Fruit fly (Drosophila melanogaster) whole organism, embryonic: ENCODE measurements around the gene CG31871.

ENCODE experiments used
- Aef1 ChIP-seq: fragments of 200-800 bp; sonication (Bioruptor generic); IDR thresholded peaks from 3 replicates; pipeline ENCODE4 v1.3.6; 2022; ENCODE audit warnings: missing biosample characterization, missing genetic modification characterization
- Atf-2 ChIP-seq: fragments of 200-800 bp; sonication (Bioruptor generic); optimal IDR thresholded peaks from 2 replicates; lab custom pipeline; 2016; ENCODE audit warnings: missing biosample characterization, missing genetic modification characterization
- Blimp-1 ChIP-seq: fragments of 200-800 bp; sonication (Bioruptor generic); optimal IDR thresholded peaks from 3 replicates; lab custom pipeline; 2018; ENCODE audit warnings: missing biosample characterization, missing genetic modification characterization, mild to moderate bottlenecking, moderate library complexity, missing genetic modification reagents
- CG10147 ChIP-seq: fragments of 200-800 bp; sonication (Bioruptor generic); optimal IDR thresholded peaks from 2 replicates; lab custom pipeline; 2019; ENCODE audit warnings: missing biosample characterization, mild to moderate bottlenecking, missing genetic modification characterization, moderate library complexity
- CG10209 ChIP-seq: fragments of 200-800 bp; sonication (Bioruptor generic); optimal IDR thresholded peaks from 3 replicates; lab custom pipeline; 2017; ENCODE audit warnings: missing biosample characterization, mild to moderate bottlenecking, missing genetic modification characterization, missing genetic modification reagents
- CG10543 ChIP-seq: fragments of 200-800 bp; sonication (Bioruptor generic); optimal IDR thresholded peaks from 3 replicates; lab custom pipeline; 2017; ENCODE audit warnings: missing biosample characterization, mild to moderate bottlenecking, missing genetic modification characterization, moderate library complexity
- CG11093 ChIP-seq: fragments of 200-800 bp; sonication (Bioruptor generic); IDR thresholded peaks from 3 replicates; pipeline ENCODE4 v1.3.6; 2022; ENCODE audit warnings: missing biosample characterization, missing genetic modification characterization
- CG11695 ChIP-seq: fragments of 200-800 bp; sonication (Bioruptor generic); IDR thresholded peaks from 3 replicates; pipeline ENCODE4 v1.3.6; 2022; ENCODE audit warnings: missing biosample characterization, missing genetic modification characterization
- CG11696 ChIP-seq: fragments of 200-800 bp; sonication (Bioruptor generic); IDR thresholded peaks from 2 replicates; pipeline ENCODE4 v1.3.6; 2022; ENCODE audit warnings: missing biosample characterization, missing genetic modification characterization
- CG12219 ChIP-seq: fragments of 200-800 bp; sonication (Bioruptor generic); optimal IDR thresholded peaks from 3 replicates; lab custom pipeline; 2018; ENCODE audit warnings: missing biosample characterization, mild to moderate bottlenecking, missing genetic modification characterization
- CG14441 ChIP-seq: fragments of 200-800 bp; sonication (Bioruptor generic); IDR thresholded peaks from 2 replicates; pipeline ENCODE4 v1.3.6; 2022; ENCODE audit warnings: missing biosample characterization, missing genetic modification characterization
- CG14965 ChIP-seq: fragments of 200-800 bp; sonication (Bioruptor generic); optimal IDR thresholded peaks from 2 replicates; lab custom pipeline; 2016; ENCODE audit warnings: missing biosample characterization, missing genetic modification characterization, borderline replicate concordance
- CG1529 ChIP-seq: fragments of 200-800 bp; sonication (Bioruptor generic); optimal IDR thresholded peaks from 3 replicates; lab custom pipeline; 2018; ENCODE audit warnings: missing biosample characterization, missing genetic modification characterization
- CG1792 ChIP-seq: fragments of 200-800 bp; sonication (Bioruptor generic); optimal IDR thresholded peaks from 2 replicates; lab custom pipeline; 2016; ENCODE audit warnings: missing biosample characterization, missing genetic modification characterization
- CG2120 ChIP-seq: fragments of 200-800 bp; sonication (Bioruptor generic); optimal IDR thresholded peaks from 3 replicates; lab custom pipeline; 2016; ENCODE audit warnings: missing biosample characterization, missing genetic modification characterization
- CG2678 ChIP-seq: fragments of 200-800 bp; sonication (Bioruptor generic); optimal IDR thresholded peaks from 3 replicates; lab custom pipeline; 2019; ENCODE audit warnings: missing biosample characterization, mild to moderate bottlenecking, missing genetic modification characterization, moderate library complexity
- CG2712 ChIP-seq: fragments of 200-800 bp; optimal IDR thresholded peaks from 3 replicates; lab custom pipeline; 2019; ENCODE audit warnings: missing biosample characterization, mild to moderate bottlenecking, missing genetic modification characterization, moderate library complexity
- CG30403 ChIP-seq: fragments of 200-800 bp; sonication (Bioruptor generic); optimal IDR thresholded peaks from 3 replicates; lab custom pipeline; 2016; ENCODE audit warnings: missing biosample characterization, missing genetic modification characterization
- CG3838 ChIP-seq: fragments of 200-800 bp; sonication (Bioruptor generic); optimal IDR thresholded peaks from 3 replicates; lab custom pipeline; 2016; ENCODE audit warnings: missing biosample characterization, missing genetic modification characterization
- CG4424 ChIP-seq: fragments of 200-800 bp; sonication (Bioruptor generic); optimal IDR thresholded peaks from 3 replicates; lab custom pipeline; 2016; ENCODE audit warnings: missing biosample characterization, missing genetic modification characterization
- CG5180 ChIP-seq: fragments of 200-800 bp; sonication (Bioruptor generic); optimal IDR thresholded peaks from 3 replicates; lab custom pipeline; 2017; ENCODE audit warnings: missing biosample characterization, missing genetic modification characterization, mild to moderate bottlenecking, moderate library complexity, missing genetic modification reagents
- CG7963 ChIP-seq: fragments of 200-800 bp; sonication (Bioruptor generic); IDR thresholded peaks from 3 replicates; pipeline ENCODE4 v1.3.6; 2022; ENCODE audit warnings: missing biosample characterization, missing genetic modification characterization; ENCODE audit not compliant: partially characterized antibody
- CG9932 ChIP-seq: fragments of 200-800 bp; sonication (Bioruptor generic); IDR thresholded peaks from 2 replicates; pipeline ENCODE4 v1.3.6; 2022; ENCODE audit warnings: missing biosample characterization, missing genetic modification characterization
- Eip74EF ChIP-seq, 2 experiments: fragments of 200-800 bp in 1 of 2; fragments of >200 bp in 1 of 2; sonication (Bioruptor generic) in 1 of 2; optimal IDR thresholded peaks; 2 replicates each; lab custom pipeline; 2017 to 2019; ENCODE audit warnings: missing biosample characterization in 2 of 2, missing genetic modification characterization in 2 of 2, mild to moderate bottlenecking in 1 of 2, moderate library complexity in 1 of 2
- Fer3 ChIP-seq: fragments of 200-800 bp; sonication (Bioruptor generic); optimal IDR thresholded peaks from 2 replicates; lab custom pipeline; 2018; ENCODE audit warnings: missing biosample characterization, mild to moderate bottlenecking, missing genetic modification characterization, moderate library complexity
- Hmr ChIP-seq: fragments of 200-800 bp; sonication (Bioruptor generic); optimal IDR thresholded peaks from 3 replicates; lab custom pipeline; 2017; ENCODE audit warnings: mild to moderate bottlenecking, missing biosample characterization, missing genetic modification reagents, missing genetic modification characterization
- Hr3 ChIP-seq: fragments of 200-800 bp; sonication (Bioruptor generic); optimal IDR thresholded peaks from 3 replicates; lab custom pipeline; 2016; ENCODE audit warnings: missing biosample characterization, missing genetic modification characterization
- Hr78 ChIP-seq, 2 experiments: fragments of 200-800 bp in 1 of 2; fragments of >200 bp in 1 of 2; sonication (Bioruptor generic) in 1 of 2; optimal IDR thresholded peaks; 2 replicates each; lab custom pipeline; 2017 to 2019; ENCODE audit warnings: missing biosample characterization in 2 of 2, missing genetic modification characterization in 2 of 2, mild to moderate bottlenecking in 1 of 2, moderate library complexity in 1 of 2
- Mes4 ChIP-seq: fragments of 200-800 bp; sonication (Bioruptor generic); optimal IDR thresholded peaks from 2 replicates; lab custom pipeline; 2016; ENCODE audit warnings: missing biosample characterization, missing genetic modification characterization
- Nf-YA ChIP-seq: fragments of 200-800 bp; sonication (Bioruptor generic); IDR thresholded peaks from 2 replicates; pipeline ENCODE4 v1.3.6; 2022; ENCODE audit warnings: missing biosample characterization, missing genetic modification characterization
- Oaz ChIP-seq: fragments of 200-800 bp; sonication (Bioruptor generic); IDR thresholded peaks from 2 replicates; pipeline ENCODE4 v1.3.6; 2022; ENCODE audit warnings: missing biosample characterization, missing genetic modification characterization
- Six4 ChIP-seq: fragments of 200-800 bp; sonication (Bioruptor generic); optimal IDR thresholded peaks from 2 replicates; lab custom pipeline; 2016; ENCODE audit warnings: missing biosample characterization, missing genetic modification characterization
- crp ChIP-seq, 2 experiments: fragments of 200-800 bp; sonication (Bioruptor generic); optimal IDR thresholded peaks; 2 replicates in 1 of 2; 3 replicates in 1 of 2; lab custom pipeline; 2017; ENCODE audit warnings: missing biosample characterization in 2 of 2, missing genetic modification characterization in 2 of 2, mild to moderate bottlenecking in 1 of 2, moderate library complexity in 1 of 2
- dimm ChIP-seq: fragments of 200-800 bp; sonication (Bioruptor generic); IDR thresholded peaks from 2 replicates; pipeline ENCODE4 v1.3.6; 2022; ENCODE audit warnings: missing biosample characterization, missing genetic modification characterization
- exex ChIP-seq: fragments of 200-800 bp; sonication (Bioruptor generic); optimal IDR thresholded peaks from 4 replicates; lab custom pipeline; 2018; ENCODE audit warnings: missing biosample characterization, mild to moderate bottlenecking, missing genetic modification characterization, moderate library complexity
- fd96Cb ChIP-seq: fragments of 200-800 bp; sonication (Bioruptor generic); optimal IDR thresholded peaks from 2 replicates; lab custom pipeline; 2018; ENCODE audit warnings: missing biosample characterization, mild to moderate bottlenecking, missing genetic modification characterization, moderate library complexity
- hth ChIP-seq: fragments of >200 bp; optimal IDR thresholded peaks from 2 replicates; lab custom pipeline; 2017; ENCODE audit warnings: inconsistent platforms
- ind ChIP-seq: fragments of 200-800 bp; sonication (Bioruptor generic); optimal IDR thresholded peaks from 3 replicates; lab custom pipeline; 2016; ENCODE audit warnings: missing biosample characterization, missing genetic modification characterization
- nerfin-1 ChIP-seq: fragments of 200-800 bp; sonication (Bioruptor generic); optimal IDR thresholded peaks from 3 replicates; lab custom pipeline; 2019; ENCODE audit warnings: missing biosample characterization, mild to moderate bottlenecking, missing genetic modification characterization, moderate library complexity
- pros ChIP-seq: fragments of 200-800 bp; sonication (Bioruptor generic); optimal IDR thresholded peaks from 3 replicates; lab custom pipeline; 2019; ENCODE audit warnings: missing biosample characterization, mild to moderate bottlenecking, missing genetic modification characterization, moderate library complexity
- ranshi ChIP-seq: fragments of 200-800 bp; sonication (Bioruptor generic); IDR thresholded peaks from 2 replicates; pipeline ENCODE4 v1.3.6; 2022; ENCODE audit warnings: missing biosample characterization, missing genetic modification characterization
- sc ChIP-seq, 3 experiments: fragments of >200 bp in 2 of 3; fragments of 200-800 bp in 1 of 3; sonication (Bioruptor generic) in 1 of 3; optimal IDR thresholded peaks; 2 replicates in 2 of 3; 3 replicates in 1 of 3; lab custom pipeline; 2017; ENCODE audit warnings: mild to moderate bottlenecking in 1 of 3, missing biosample characterization in 1 of 3, missing genetic modification characterization in 1 of 3, missing genetic modification reagents in 1 of 3
- sd ChIP-seq: fragments of 200-800 bp; sonication (Bioruptor generic); optimal IDR thresholded peaks from 3 replicates; lab custom pipeline; 2018; ENCODE audit warnings: missing biosample characterization, mild to moderate bottlenecking, missing genetic modification characterization, moderate library complexity
- sisA ChIP-seq: fragments of 200-800 bp; sonication (Bioruptor generic); IDR thresholded peaks from 2 replicates; pipeline ENCODE4 v1.3.6; 2022; ENCODE audit warnings: missing biosample characterization, missing genetic modification characterization
- ssp ChIP-seq: fragments of 200-800 bp; sonication (Bioruptor generic); IDR thresholded peaks from 2 replicates; pipeline ENCODE4 v1.3.6; 2022; ENCODE audit warnings: missing biosample characterization, missing genetic modification characterization
- vvl ChIP-seq: fragments of 200-800 bp; sonication (Bioruptor generic); IDR thresholded peaks from 2 replicates; pipeline ENCODE4 v1.3.6; 2022; ENCODE audit warnings: missing biosample characterization, missing genetic modification characterization
- wor ChIP-seq: fragments of 200-800 bp; sonication (Bioruptor generic); IDR thresholded peaks from 2 replicates; pipeline ENCODE4 v1.3.6; 2022; ENCODE audit warnings: missing biosample characterization, missing genetic modification characterization
- zfh1 ChIP-seq: fragments of 200-800 bp; sonication (Bioruptor generic); IDR thresholded peaks from 3 replicates; pipeline ENCODE4 v1.3.6; 2022; ENCODE audit warnings: missing biosample characterization, missing genetic modification characterization

The CG31871 gene

dm6 chr2L:10661490-10662240 lies at the start of gene CG31871:
CG31871 (plus strand) TSS chr2L:10662081.
- TF ChIP-seq CG11093 (GFP tag; lab: Robert Waterston, UW) (0 out of 3 replicates have a peak, but pooled peaks have one; percentile 52), CG11695 (GFP tag; lab: Robert Waterston, UW) (peak; percentile 80; the same call in 2 of the 3 replicates), hth (lab: Kevin White, UChicago) (no peak), fd96Cb (peak; percentile 76), ssp (peak; percentile 61), crp (GFP tag; optimal IDR thresholded peaks at IDR 0.05; lab: Kevin White, UChicago) (peak in 1 of 2 experiments; percentile 61), sisA (GFP tag; lab: Robert Waterston, UW) (peak; percentile 55), vvl (GFP tag; lab: Robert Waterston, UW) (peak; percentile 79), CG1529 (GFP tag; lab: Kevin White, UChicago) (peak; percentile 35), Hr78 (GFP tag; optimal IDR thresholded peaks at IDR 0.05; lab: Kevin White, UChicago) (peak in 1 of 2 experiments; percentile 48), CG5180 (GFP tag; lab: Kevin White, UChicago) (peak; percentile 98), CG12219 (GFP tag; lab: Kevin White, UChicago) (peak; percentile 40), Aef1 (peak; percentile 44; the same call in 1 of the 3 replicates), CG10209 (GFP tag; lab: Kevin White, UChicago) (peak; percentile 61), Hr3 (GFP tag; lab: Kevin White, UChicago) (peak; percentile 56), wor (GFP tag; lab: Robert Waterston, UW) (peak; percentile 68), nerfin-1 (tag; lab: Kevin White, UChicago) (no peak), CG3838 (GFP tag; lab: Kevin White, UChicago) (no peak), CG10147 (peak; percentile 68), dimm (GFP tag; lab: Robert Waterston, UW) (no peak), ind (GFP tag; lab: Kevin White, UChicago) (peak; percentile 48), CG2678 (tag; lab: Kevin White, UChicago) (peak; percentile 88), CG10543 (peak; percentile 32), Fer3 (tag; lab: Kevin White, UChicago) (peak; percentile 57), Oaz (peak; percentile 40; the same call in 1 of the 2 replicates), CG14965 (no peak), CG11696 (no peak), sd (tag; lab: Kevin White, UChicago) (peak; percentile 91), Atf-2 (GFP tag; lab: Kevin White, UChicago) (no peak), CG1792 (no peak), Blimp-1 (GFP tag; lab: Kevin White, UChicago) (peak; percentile 89), pros (GFP tag; lab: Kevin White, UChicago) (peak; percentile 11), CG30403 (GFP tag; lab: Kevin White, UChicago) (peak; percentile 79), Six4 (GFP tag; lab: Kevin White, UChicago) (peak; percentile 64), CG14441 (GFP tag; lab: Robert Waterston, UW) (peak; percentile 71), Eip74EF (GFP tag; optimal IDR thresholded peaks at IDR 0.05; lab: Kevin White, UChicago) (peak in 1 of 2 experiments; percentile 72), Nf-YA (GFP tag; lab: Robert Waterston, UW) (peak; percentile 23; the same call in 1 of the 2 replicates), sc (optimal IDR thresholded peaks at IDR 0.05; lab: Kevin White, UChicago) (no peak), sc (GFP tag; optimal IDR thresholded peaks at IDR 0.05; lab: Kevin White, UChicago) (peak; percentile 40), CG4424 (peak; percentile 75), CG2120 (GFP tag; lab: Kevin White, UChicago) (peak; percentile 25), zfh1 (peak; percentile 67), CG2712 (tag; lab: Kevin White, UChicago) (peak; percentile 88), exex (peak; percentile 8), ranshi (peak; percentile 63), Hmr (GFP tag; lab: Kevin White, UChicago) (peak; percentile 58), CG7963 (GFP tag; lab: Robert Waterston, UW) (no peak), Mes4 (GFP tag; lab: Kevin White, UChicago) (no peak), CG9932 (peak; percentile 57)
